Worm (Caenorhabditis elegans) whole organism, L4 larva: ENCODE results near the gene str-108.
A peak's percentile ranks its signal among the peaks of the same experiment; 100 is the strongest.

ENCODE experiments used
- F49E8.2 ChIP-seq: sonication (generic microtip); optimal IDR thresholded peaks from 2 replicates; lab custom pipeline; 2016; ENCODE audit warnings: missing compliant biosample characterization, mild to moderate bottlenecking, missing genetic modification characterization, borderline replicate concordance
- T26A8.4 ChIP-seq: fragments of 200-800 bp; sonication (Bioruptor generic); IDR thresholded peaks from 2 replicates; pipeline ENCODE4 v1.3.6; 2022; ENCODE audit warnings: missing genetic modification characterization, missing compliant biosample characterization
- Y105C5A.15 ChIP-seq: fragments of 200-800 bp; sonication (Bioruptor generic); IDR thresholded peaks from 2 replicates; pipeline ENCODE4 v1.3.6; 2022; ENCODE audit warnings: missing genetic modification characterization, missing compliant biosample characterization
- ZK337.2 ChIP-seq: fragments of 200-800 bp; sonication (Bioruptor generic); IDR thresholded peaks from 2 replicates; pipeline ENCODE4 v1.3.6; 2022; ENCODE audit warnings: missing genetic modification reagents, missing genetic modification characterization, missing compliant biosample characterization
- aha-1 ChIP-seq: fragments of 150-350 bp; peaks from one replicate; lab custom pipeline; 2014; ENCODE audit warnings: missing biosample characterization, missing genetic modification characterization
- attf-4 ChIP-seq: sonication (generic microtip); optimal IDR thresholded peaks from 3 replicates; lab custom pipeline; 2017; ENCODE audit warnings: missing biosample characterization, missing genetic modification characterization
- ceh-82 ChIP-seq: sonication (generic microtip); optimal IDR thresholded peaks from 2 replicates; lab custom pipeline; 2017; ENCODE audit warnings: missing biosample characterization, missing genetic modification characterization
- ces-1 ChIP-seq: fragments of 150-350 bp; sonication (generic microtip); optimal IDR thresholded peaks from 4 replicates; lab custom pipeline; 2014; ENCODE audit warnings: missing biosample characterization, missing genetic modification reagents, missing genetic modification characterization
- daf-19 ChIP-seq: fragments of 200-800 bp; sonication (Bioruptor generic); conservative IDR thresholded peaks from 2 replicates; pipeline ENCODE4 v1.3.6; 2022; ENCODE audit warnings: missing genetic modification characterization, missing compliant biosample characterization
- daf-8 ChIP-seq: fragments of 200-800 bp; sonication (Bioruptor generic); IDR thresholded peaks from 2 replicates; pipeline ENCODE4 v1.3.6; 2022; ENCODE audit warnings: missing genetic modification characterization, missing compliant biosample characterization
- dmd-9 ChIP-seq: fragments of 200-800 bp; sonication (Bioruptor generic); IDR thresholded peaks from 2 replicates; pipeline ENCODE4 v1.3.6; 2022; ENCODE audit warnings: missing genetic modification reagents, missing genetic modification characterization, missing compliant biosample characterization
- lin-39 ChIP-seq: fragments of 150-350 bp; optimal IDR thresholded peaks from 2 replicates; lab custom pipeline; 2014; ENCODE audit warnings: missing biosample characterization, missing genetic modification reagents, missing genetic modification characterization
- lsy-2 ChIP-seq, 2 experiments: fragments of 150-350 bp in 1 of 2; sonication (generic microtip) in 1 of 2; optimal IDR thresholded peaks; 2 replicates each; lab custom pipeline; 2014 to 2017; ENCODE audit warnings: missing biosample characterization in 2 of 2, missing genetic modification characterization in 2 of 2
- mep-1 ChIP-seq: fragments of 150-350 bp; sonication (generic microtip); optimal IDR thresholded peaks from 3 replicates; lab custom pipeline; 2014; ENCODE audit warnings: missing biosample characterization, missing genetic modification characterization
- nhr-10 ChIP-seq: fragments of 150-350 bp; optimal IDR thresholded peaks from 2 replicates; lab custom pipeline; 2014; ENCODE audit warnings: missing biosample characterization, missing genetic modification characterization
- nhr-11 ChIP-seq: fragments of 150-350 bp; optimal IDR thresholded peaks from 2 replicates; lab custom pipeline; 2014; ENCODE audit warnings: missing biosample characterization, missing genetic modification characterization
- nhr-111 ChIP-seq: fragments of 200-800 bp; sonication (Bioruptor generic); optimal IDR thresholded peaks from 2 replicates; lab custom pipeline; 2018; ENCODE audit warnings: mild to moderate bottlenecking, missing genetic modification characterization, missing compliant biosample characterization
- nhr-28 ChIP-seq: fragments of 150-350 bp; optimal IDR thresholded peaks from 2 replicates; lab custom pipeline; 2014; ENCODE audit warnings: missing biosample characterization, missing genetic modification characterization
- nhr-48 ChIP-seq: sonication (generic microtip); optimal IDR thresholded peaks from 2 replicates; lab custom pipeline; 2016; ENCODE audit warnings: mild to moderate bottlenecking, missing genetic modification characterization, missing compliant biosample characterization
- nhr-6 ChIP-seq: fragments of 150-350 bp; optimal IDR thresholded peaks from 2 replicates; lab custom pipeline; 2014; ENCODE audit warnings: missing biosample characterization, missing genetic modification characterization
- pha-4 ChIP-seq, 2 experiments: fragments of 150-350 bp in 1 of 2; fragments of 200-800 bp in 1 of 2; sonication (Bioruptor generic) in 1 of 2; IDR thresholded peaks in 1 of 2; optimal IDR thresholded peaks in 1 of 2; 2 replicates each; pipeline versions ENCODE4 v1.3.6 to Lab custom; 2014 to 2022; ENCODE audit warnings: missing genetic modification characterization in 2 of 2, missing genetic modification reagents in 2 of 2, missing biosample characterization in 1 of 2, missing compliant biosample characterization in 1 of 2
- rbr-2 ChIP-seq: sonication (generic microtip); optimal IDR thresholded peaks from 2 replicates; lab custom pipeline; 2016; ENCODE audit warnings: missing genotype, missing genetic modification characterization, missing compliant biosample characterization
- saeg-2 ChIP-seq: fragments of 200-800 bp; sonication (Bioruptor generic); IDR thresholded peaks from 2 replicates; pipeline ENCODE4 v1.3.6; 2022; ENCODE audit warnings: missing genetic modification reagents, missing genetic modification characterization, missing compliant biosample characterization
- set-16 ChIP-seq: fragments of 200-800 bp; sonication (Bioruptor generic); IDR thresholded peaks from 2 replicates; pipeline ENCODE4 v1.3.6; 2022; ENCODE audit warnings: missing genetic modification reagents, missing genetic modification characterization, missing compliant biosample characterization
- skn-1 ChIP-seq: fragments of 150-350 bp; optimal IDR thresholded peaks from 2 replicates; lab custom pipeline; 2014; ENCODE audit warnings: missing biosample characterization, missing genetic modification characterization
- snpc-1.2 ChIP-seq: fragments of 200-800 bp; sonication (Bioruptor generic); IDR thresholded peaks from 2 replicates; pipeline ENCODE4 v1.3.6; 2022; ENCODE audit warnings: missing genetic modification reagents, missing genetic modification characterization, missing compliant biosample characterization
- unc-62 ChIP-seq, 3 experiments: fragments of 150-350 bp in 1 of 3; sonication (generic microtip); optimal IDR thresholded peaks in 2 of 3; peaks in 1 of 3; 1 replicate in 1 of 3; 2 replicates in 2 of 3; lab custom pipeline; 2014 to 2017; ENCODE audit warnings: missing biosample characterization in 3 of 3, missing genetic modification characterization in 3 of 3, missing genetic modification reagents in 3 of 3, missing genotype in 1 of 3
- vab-7 ChIP-seq: fragments of 200-800 bp; sonication (Bioruptor generic); IDR thresholded peaks from 2 replicates; pipeline ENCODE4 v1.3.6; 2022; ENCODE audit warnings: missing genetic modification reagents, missing genetic modification characterization, missing compliant biosample characterization
- zfp-2 ChIP-seq: sonication (generic microtip); optimal IDR thresholded peaks from 2 replicates; lab custom pipeline; 2016; ENCODE audit warnings: mild to moderate bottlenecking, missing genetic modification characterization, missing compliant biosample characterization
- zfp-3 ChIP-seq: fragments of 200-800 bp; sonication (Bioruptor generic); conservative IDR thresholded peaks from 2 replicates; pipeline ENCODE4 v1.3.6; 2022; ENCODE audit warnings: missing genetic modification reagents, missing genetic modification characterization, missing compliant biosample characterization

Gene str-108

DNA sequence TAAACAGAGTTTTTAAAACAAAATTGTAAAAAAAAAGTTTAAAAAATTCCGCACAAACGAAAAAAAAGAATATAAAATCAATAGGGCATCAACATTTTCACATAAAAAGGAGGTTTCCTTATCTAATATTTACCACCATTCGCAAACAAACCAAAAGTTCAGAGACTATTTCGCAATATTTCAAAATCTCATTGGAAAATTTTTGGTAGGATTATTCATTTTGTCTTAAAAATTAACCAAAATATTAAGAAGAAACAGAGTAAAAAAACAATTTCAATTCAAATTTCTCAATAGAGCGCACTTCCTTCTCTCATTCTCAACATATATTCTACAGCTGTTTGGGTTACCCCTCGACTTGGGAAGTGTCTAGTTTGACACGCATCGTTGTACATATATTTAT is 5.9 kb upstream of the str-108 start (continued):
- TF ChIP-seq nhr-11 (tag; lab: Kevin White, UChicago) (no peak), nhr-28 (tag; lab: Kevin White, UChicago) (peak; percentile 37), unc-62 (GFP tag; optimal IDR thresholded peaks at IDR 0.05 in 1 of 2; lab: Kevin White, UChicago) (no peak), unc-62 (tag; optimal IDR thresholded peaks at IDR 0.05; lab: Kevin White, UChicago) (no peak)

DNA sequence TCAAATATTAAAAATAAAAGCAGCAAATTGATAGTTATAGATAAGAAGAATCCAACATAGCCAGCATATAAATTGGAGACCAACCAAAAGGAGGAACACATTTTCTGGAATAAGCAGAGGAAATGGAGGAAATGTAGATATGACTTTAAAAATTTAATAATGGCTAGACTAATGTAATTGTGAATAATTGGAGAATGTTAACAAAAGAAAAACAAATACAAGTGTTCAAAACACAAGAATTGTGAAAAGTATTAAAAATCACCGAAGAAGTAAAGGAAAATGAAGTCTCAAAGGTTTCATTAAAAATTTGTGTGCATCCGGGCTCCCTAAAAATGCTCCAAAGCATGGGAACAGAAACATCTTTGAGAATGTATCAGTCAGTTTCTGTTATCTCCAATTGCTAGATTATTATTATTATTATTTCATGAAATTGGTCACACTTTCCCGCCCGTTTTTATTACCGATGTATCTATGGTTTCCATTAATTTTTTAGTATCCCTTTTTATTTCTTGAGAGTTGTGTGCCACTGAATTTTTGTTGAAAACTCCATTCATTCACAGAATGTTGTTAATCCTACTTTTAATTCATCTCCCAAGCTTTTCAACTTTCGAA is 3.8 kb upstream of the str-108 start, which contains the start of the genes str-109 and F10A3.11:
TSS of gene str-109 (minus strand) at position 101 of the 612 bp plus-strand sequence.
TSS of gene F10A3.11 (plus strand) at position 562 of the 612 bp plus-strand sequence.
- TF ChIP-seq vab-7 (GFP tag; lab: Robert Waterston, UW) (no peak), attf-4 (tag; lab: Kevin White, UChicago) (no peak), Y105C5A.15 (GFP tag; lab: Robert Waterston, UW) (no peak), ceh-82 (no peak), dmd-9 (no peak), daf-8 (GFP tag; lab: Robert Waterston, UW) (no peak)
- TF ChIP-seq, all 104 proteins: peak for 0

DNA sequence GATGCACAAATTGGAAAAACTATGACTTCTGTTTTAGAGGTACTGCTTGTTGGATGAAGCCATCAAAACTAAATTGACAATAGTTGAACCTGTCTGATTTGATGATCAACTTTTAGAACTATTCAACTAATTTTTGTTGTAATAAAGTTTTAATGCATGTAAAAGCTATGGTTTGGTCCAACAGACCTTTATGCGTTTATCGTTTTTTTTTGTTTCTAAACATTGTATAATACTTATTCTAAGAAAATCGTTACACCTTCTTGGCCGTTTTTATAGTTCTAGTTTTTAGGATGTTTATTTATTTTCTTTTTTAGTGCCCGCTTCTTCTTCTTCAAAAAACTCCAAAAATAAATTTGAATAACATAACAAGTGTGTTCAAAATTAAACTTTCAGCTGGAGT is 2.3 kb upstream of the str-108 start, which contains the start of gene F10A3.12:
TSS of gene F10A3.12 (plus strand) at position 301 of the 400 bp plus-strand sequence.
- no peak for TF ChIP-seq vab-7 (GFP tag; lab: Robert Waterston, UW)
- no peak for TF ChIP-seq zfp-2 (tag; lab: Kevin White, UChicago)
- no peak for TF ChIP-seq nhr-10 (tag; lab: Kevin White, UChicago)
- TF ChIP-seq unc-62 (GFP tag; optimal IDR thresholded peaks at IDR 0.05 in 1 of 2; lab: Kevin White, UChicago), result no peak
- no peak for TF ChIP-seq unc-62 (tag; optimal IDR thresholded peaks at IDR 0.05; lab: Kevin White, UChicago)
- no peak for TF ChIP-seq nhr-6 (tag; lab: Kevin White, UChicago)
- TF ChIP-seq snpc-1.2 (GFP tag; lab: Robert Waterston, UW), result no peak
- TF ChIP-seq zfp-3 (GFP tag; lab: Robert Waterston, UW), result no peak
- no peak for TF ChIP-seq lin-39 (tag; lab: Kevin White, UChicago)
- TF ChIP-seq saeg-2 (GFP tag; lab: Robert Waterston, UW), result no peak
- TF ChIP-seq pha-4 (GFP tag; IDR thresholded peaks at IDR 0.05; lab: Robert Waterston, UW), result no peak
- no peak for TF ChIP-seq pha-4 (tag; optimal IDR thresholded peaks at IDR 0.05; lab: Kevin White, UChicago)

DNA sequence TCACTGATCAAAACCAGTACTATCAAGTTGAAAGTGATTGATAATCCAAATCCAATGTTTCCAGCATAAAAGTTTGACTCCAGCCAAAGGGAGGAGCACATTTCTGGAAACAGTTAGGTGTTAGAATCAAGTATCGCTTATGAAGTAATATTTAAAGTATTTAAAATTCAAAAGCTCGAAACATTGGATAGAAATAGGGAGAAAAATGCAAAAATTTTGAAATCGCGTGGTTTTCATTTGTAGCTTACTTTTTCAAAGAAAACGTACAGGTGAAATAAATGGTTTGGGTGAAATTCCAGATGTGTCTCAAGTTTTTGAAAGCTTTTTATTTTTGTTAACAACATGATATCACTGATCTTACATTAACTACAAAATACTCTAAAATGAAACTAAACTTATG is 3.0 kb downstream of the str-108 start, which contains the start of gene str-111:
TSS of gene str-111 (minus strand) at position 101 of the 400 bp plus-strand sequence.
- TF ChIP-seq daf-19 (GFP tag; lab: Robert Waterston, UW), result no peak
- no peak for TF ChIP-seq F49E8.2 (tag; lab: Kevin White, UChicago)
- TF ChIP-seq lsy-2 (tag; optimal IDR thresholded peaks at IDR 0.05; lab: Kevin White, UChicago), result no peak
- TF ChIP-seq set-16, result no peak
- no peak for TF ChIP-seq ZK337.2
- no peak for TF ChIP-seq nhr-48
- TF ChIP-seq T26A8.4 (GFP tag; lab: Robert Waterston, UW), result no peak
- no peak for TF ChIP-seq rbr-2 (tag; lab: Kevin White, UChicago)
- TF ChIP-seq skn-1 (tag; lab: Kevin White, UChicago), result no peak
- TF ChIP-seq nhr-11 (tag; lab: Kevin White, UChicago), result no peak
- TF ChIP-seq pha-4 (GFP tag; IDR thresholded peaks at IDR 0.05; lab: Robert Waterston, UW), result no peak
- no peak for TF ChIP-seq pha-4 (tag; optimal IDR thresholded peaks at IDR 0.05; lab: Kevin White, UChicago)
- no peak for TF ChIP-seq ces-1
- no peak for TF ChIP-seq aha-1 (tag; lab: Kevin White, UChicago)

DNA sequence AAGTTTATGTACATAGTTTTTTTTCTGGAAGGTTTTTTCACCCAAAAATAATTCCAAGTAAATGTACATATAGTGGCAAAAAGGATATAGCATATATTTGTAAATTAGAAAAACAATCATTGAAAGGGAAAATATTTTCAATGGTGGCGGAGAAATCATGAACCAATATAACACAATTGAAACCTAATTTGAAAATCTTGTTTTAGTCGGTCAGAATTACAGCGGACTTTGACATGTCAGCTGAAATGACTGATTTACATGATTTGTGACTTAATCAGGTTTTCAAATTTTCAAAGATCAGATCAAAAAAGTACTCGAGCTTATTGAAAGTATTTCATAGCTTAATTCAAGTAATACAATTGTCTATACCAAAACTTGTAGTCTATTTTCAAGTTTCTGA is 5.7 kb downstream of the str-108 start, which contains the start of gene K05D4.9:
TSS of gene K05D4.9 (minus strand) at position 101 of the 400 bp plus-strand sequence.
- no peak for TF ChIP-seq T26A8.4 (GFP tag; lab: Robert Waterston, UW)
- TF ChIP-seq unc-62 (GFP tag; optimal IDR thresholded peaks at IDR 0.05 in 1 of 2; lab: Kevin White, UChicago), result peak in 1 of 2 experiments; percentile 41
- no peak for TF ChIP-seq unc-62 (tag; optimal IDR thresholded peaks at IDR 0.05; lab: Kevin White, UChicago)

DNA sequence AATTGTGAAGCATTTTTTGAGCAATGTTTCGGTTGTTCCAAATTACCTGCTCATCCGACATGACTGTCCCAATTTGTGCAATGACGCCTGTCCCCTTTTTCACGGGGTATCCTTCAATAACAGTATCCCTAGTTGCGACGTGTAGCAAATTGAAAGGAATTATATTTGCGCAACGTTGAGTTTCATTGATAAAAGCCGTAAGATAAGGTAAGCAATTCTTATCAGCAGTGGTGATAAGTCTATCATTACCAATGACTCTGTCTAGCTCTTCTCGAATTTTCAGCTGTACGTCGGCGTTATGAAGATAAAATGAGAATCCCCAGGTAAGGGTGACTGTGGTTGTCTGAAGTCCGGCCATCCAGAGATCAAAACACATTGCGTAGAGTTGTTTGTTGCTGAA is 8.1 kb downstream of the str-108 start:
- no peak for TF ChIP-seq nhr-111 (GFP tag; lab: Kevin White, UChicago)
- no peak for TF ChIP-seq nhr-28 (tag; lab: Kevin White, UChicago)
- TF ChIP-seq mep-1, result no peak
- no peak for TF ChIP-seq dmd-9
